Fruit fly (Drosophila melanogaster) whole organism, embryonic: Measurements from ENCODE around the gene GstD8.

Experiments
- BEAF-32 ChIP-seq: fragments of 200-800 bp; sonication (Bioruptor generic); optimal IDR thresholded peaks from 3 replicates; lab custom pipeline; 2017; ENCODE audit warnings: missing biosample characterization, missing genetic modification characterization, mild to moderate bottlenecking, moderate library complexity, missing genetic modification reagents
- Bgb ChIP-seq: fragments of 200-800 bp; sonication (Bioruptor generic); IDR thresholded peaks from 2 replicates; pipeline ENCODE4 v1.3.6; 2022; ENCODE audit warnings: missing biosample characterization, missing genetic modification characterization; ENCODE audit not compliant: partially characterized antibody
- CG10979 ChIP-seq: fragments of 200-800 bp; sonication (Bioruptor generic); optimal IDR thresholded peaks from 2 replicates; lab custom pipeline; 2018; ENCODE audit warnings: missing biosample characterization, mild to moderate bottlenecking, missing genetic modification characterization, moderate library complexity
- CG12104 ChIP-seq: fragments of 200-800 bp; sonication (Bioruptor generic); optimal IDR thresholded peaks from 3 replicates; lab custom pipeline; 2016; ENCODE audit warnings: missing biosample characterization, missing genetic modification characterization
- CG12391 ChIP-seq: fragments of 200-800 bp; sonication (Bioruptor generic); optimal IDR thresholded peaks from 3 replicates; lab custom pipeline; 2018; ENCODE audit warnings: missing biosample characterization, mild to moderate bottlenecking, missing genetic modification characterization, moderate library complexity
- CG13287 ChIP-seq: fragments of 200-800 bp; sonication (Bioruptor generic); IDR thresholded peaks from 2 replicates; pipeline ENCODE4 v1.3.6; 2022; ENCODE audit warnings: missing biosample characterization, missing genetic modification characterization; ENCODE audit not compliant: partially characterized antibody
- CG2116 ChIP-seq: fragments of 200-800 bp; sonication (Bioruptor generic); optimal IDR thresholded peaks from 3 replicates; lab custom pipeline; 2018; ENCODE audit warnings: missing biosample characterization, mild to moderate bottlenecking, missing genetic modification characterization
- CG2129 ChIP-seq: fragments of 200-800 bp; sonication (Bioruptor generic); IDR thresholded peaks from 2 replicates; pipeline ENCODE4 v1.3.6; 2022; ENCODE audit warnings: missing biosample characterization, missing genetic modification characterization; ENCODE audit not compliant: partially characterized antibody
- CG42726 ChIP-seq: fragments of 200-800 bp; sonication (Bioruptor generic); IDR thresholded peaks from 2 replicates; pipeline ENCODE4 v1.3.6; 2022; ENCODE audit warnings: missing biosample characterization, missing genetic modification characterization; ENCODE audit not compliant: partially characterized antibody
- CG4617 ChIP-seq: fragments of 200-800 bp; sonication (Bioruptor generic); optimal IDR thresholded peaks from 3 replicates; lab custom pipeline; 2016; ENCODE audit warnings: missing biosample characterization, missing genetic modification characterization, borderline replicate concordance
- CG6813 ChIP-seq: fragments of 200-800 bp; sonication (Bioruptor generic); optimal IDR thresholded peaks from 2 replicates; lab custom pipeline; 2017; ENCODE audit warnings: missing biosample characterization, missing genetic modification characterization, mild to moderate bottlenecking, moderate library complexity, missing genetic modification reagents
- Ets65A ChIP-seq: fragments of 200-800 bp; sonication (Bioruptor generic); peaks from one replicate; lab custom pipeline; 2016; ENCODE audit warnings: missing biosample characterization, missing genetic modification characterization
- HLH4C ChIP-seq: fragments of 200-800 bp; sonication (Bioruptor generic); IDR thresholded peaks from 3 replicates; pipeline ENCODE4 v1.3.6; 2022; ENCODE audit warnings: missing biosample characterization, missing genetic modification characterization; ENCODE audit not compliant: partially characterized antibody
- MESR4 ChIP-seq: fragments of 200-800 bp; sonication (Bioruptor generic); optimal IDR thresholded peaks from 2 replicates; lab custom pipeline; 2018; ENCODE audit warnings: missing biosample characterization, mild to moderate bottlenecking, missing genetic modification characterization, moderate library complexity
- Opbp ChIP-seq: fragments of 200-800 bp; sonication (Bioruptor generic); IDR thresholded peaks from 3 replicates; pipeline ENCODE4 v1.3.6; 2022; ENCODE audit warnings: missing biosample characterization, missing genetic modification characterization; ENCODE audit not compliant: partially characterized antibody
- Rfx ChIP-seq: fragments of 200-800 bp; sonication (Bioruptor generic); IDR thresholded peaks from 2 replicates; pipeline ENCODE4 v1.3.6; 2022; ENCODE audit warnings: missing biosample characterization, missing genetic modification characterization
- Spps ChIP-seq: fragments of 200-800 bp; sonication (Bioruptor generic); optimal IDR thresholded peaks from 2 replicates; lab custom pipeline; 2018; ENCODE audit warnings: missing biosample characterization, mild to moderate bottlenecking, missing genetic modification characterization
- Sry-δ ChIP-seq: fragments of 200-800 bp; sonication (Bioruptor generic); optimal IDR thresholded peaks from 2 replicates; lab custom pipeline; 2016; ENCODE audit warnings: missing biosample characterization, missing genetic modification characterization
- Stat92E ChIP-seq, 3 experiments: fragments of >200 bp in 2 of 3; fragments of 200-800 bp in 1 of 3; sonication (Bioruptor generic) in 1 of 3; optimal IDR thresholded peaks; 2 replicates each; lab custom pipeline; 2017 to 2019; ENCODE audit warnings: missing biosample characterization in 3 of 3, missing genetic modification characterization in 3 of 3, mild to moderate bottlenecking in 1 of 3, moderate library complexity in 1 of 3
- Xrp1 ChIP-seq: fragments of 200-800 bp; sonication (Bioruptor generic); IDR thresholded peaks from 2 replicates; pipeline ENCODE4 v1.3.6; 2022; ENCODE audit warnings: missing biosample characterization, missing genetic modification characterization
- ato ChIP-seq: fragments of 200-800 bp; sonication (Bioruptor generic); IDR thresholded peaks from 2 replicates; pipeline ENCODE4 v1.3.6; 2022; ENCODE audit warnings: missing biosample characterization, missing genetic modification characterization; ENCODE audit not compliant: partially characterized antibody
- bab2 ChIP-seq: fragments of 200-800 bp; sonication (Bioruptor generic); optimal IDR thresholded peaks from 2 replicates; lab custom pipeline; 2016; ENCODE audit warnings: missing biosample characterization, missing genetic modification characterization
- bbx ChIP-seq: fragments of 200-800 bp; sonication (Bioruptor generic); IDR thresholded peaks from 2 replicates; pipeline ENCODE4 v1.3.6; 2022; ENCODE audit warnings: missing biosample characterization, missing genetic modification characterization; ENCODE audit not compliant: partially characterized antibody
- danr ChIP-seq: fragments of 200-800 bp; sonication (Bioruptor generic); IDR thresholded peaks from 2 replicates; pipeline ENCODE4 v1.3.6; 2022; ENCODE audit warnings: missing biosample characterization, missing genetic modification characterization
- dati ChIP-seq: fragments of 200-800 bp; sonication (Bioruptor generic); IDR thresholded peaks from 2 replicates; pipeline ENCODE4 v1.3.6; 2022; ENCODE audit warnings: missing biosample characterization, missing genetic modification characterization
- exex ChIP-seq: fragments of 200-800 bp; sonication (Bioruptor generic); optimal IDR thresholded peaks from 4 replicates; lab custom pipeline; 2018; ENCODE audit warnings: missing biosample characterization, mild to moderate bottlenecking, missing genetic modification characterization, moderate library complexity
- eyg ChIP-seq: fragments of 200-800 bp; sonication (Bioruptor generic); optimal IDR thresholded peaks from 3 replicates; lab custom pipeline; 2016; ENCODE audit warnings: missing biosample characterization, missing genetic modification characterization
- gcm ChIP-seq: fragments of 200-800 bp; sonication (Bioruptor generic); optimal IDR thresholded peaks from 2 replicates; lab custom pipeline; 2019; ENCODE audit warnings: missing biosample characterization, mild to moderate bottlenecking, missing genetic modification characterization, moderate library complexity
- hbn ChIP-seq: fragments of 200-800 bp; sonication (Bioruptor generic); IDR thresholded peaks from 2 replicates; pipeline ENCODE4 v1.3.6; 2022; ENCODE audit warnings: missing biosample characterization, missing genetic modification characterization; ENCODE audit not compliant: partially characterized antibody
- insv ChIP-seq, 2 experiments: fragments of 200-800 bp; sonication (Bioruptor generic); optimal IDR thresholded peaks; 3 replicates each; lab custom pipeline; 2016 to 2018; ENCODE audit warnings: missing biosample characterization in 2 of 2, missing genetic modification characterization in 2 of 2
- ken ChIP-seq: fragments of 200-800 bp; sonication (Bioruptor generic); IDR thresholded peaks from 3 replicates; pipeline ENCODE4 v1.3.6; 2022; ENCODE audit warnings: missing biosample characterization, missing genetic modification characterization
- knrl ChIP-seq: fragments of 200-800 bp; sonication (Bioruptor generic); IDR thresholded peaks from 3 replicates; pipeline ENCODE4 v1.3.6; 2022; ENCODE audit warnings: missing biosample characterization, missing genetic modification characterization; ENCODE audit not compliant: partially characterized antibody
- lov ChIP-seq, 2 experiments: fragments of 200-800 bp in 1 of 2; fragments of >200 bp in 1 of 2; sonication (Bioruptor generic) in 1 of 2; IDR thresholded peaks in 1 of 2; optimal IDR thresholded peaks in 1 of 2; 2 replicates in 1 of 2; 3 replicates in 1 of 2; pipeline versions ENCODE4 v1.3.6 to Lab custom; 2017 to 2022; ENCODE audit warnings: missing biosample characterization in 1 of 2, missing genetic modification characterization in 1 of 2
- nerfin-2 ChIP-seq: fragments of 200-800 bp; sonication (Bioruptor generic); IDR thresholded peaks from 2 replicates; pipeline ENCODE4 v1.3.6; 2022; ENCODE audit warnings: missing biosample characterization, missing genetic modification characterization; ENCODE audit not compliant: partially characterized antibody
- nmo ChIP-seq: fragments of 200-800 bp; sonication (Bioruptor generic); optimal IDR thresholded peaks from 2 replicates; lab custom pipeline; 2018; ENCODE audit warnings: missing biosample characterization, mild to moderate bottlenecking, missing genetic modification characterization, moderate library complexity
- peb ChIP-seq: fragments of 200-800 bp; sonication (Bioruptor generic); IDR thresholded peaks from 2 replicates; pipeline ENCODE4 v1.3.6; 2022; ENCODE audit warnings: missing biosample characterization, missing genetic modification characterization
- sna ChIP-seq: fragments of 200-800 bp; sonication (Bioruptor generic); IDR thresholded peaks from 2 replicates; pipeline ENCODE4 v1.3.6; 2022; ENCODE audit warnings: missing biosample characterization, missing genetic modification characterization; ENCODE audit not compliant: partially characterized antibody
- vnd ChIP-seq: fragments of 200-800 bp; sonication (Bioruptor generic); IDR thresholded peaks from 3 replicates; pipeline ENCODE4 v1.3.6; 2022; ENCODE audit warnings: missing biosample characterization, missing genetic modification characterization; ENCODE audit not compliant: partially characterized antibody
- yki ChIP-seq: fragments of >200 bp; optimal IDR thresholded peaks from 3 replicates; lab custom pipeline; 2018

GstD8 gene

dm6 chr3R:12413274-12413958 lies 33.6 kb downstream of the GstD8 start, which contains the start of the genes Dip-C and pps (continued):
- TF ChIP-seq exex = peak; percentile 59
- peak; percentile 35 for TF ChIP-seq CG2116 (GFP tag; lab: Kevin White, UChicago)
- peak; percentile 68; the same call in 2 of the 3 replicates for TF ChIP-seq HLH4C (GFP tag; lab: Robert Waterston, UW)
- no peak for TF ChIP-seq bab2 (GFP tag; lab: Kevin White, UChicago)
- peak; percentile 76 for TF ChIP-seq knrl
- no peak for TF ChIP-seq nerfin-2
- TF ChIP-seq Ets65A (GFP tag; lab: Kevin White, UChicago) = peak; percentile 22
- TF ChIP-seq eyg (GFP tag; lab: Kevin White, UChicago) = no peak
- 0 out of 2 replicates have a peak, but pooled peaks have one; percentile 12 for TF ChIP-seq Rfx (GFP tag; lab: Robert Waterston, UW)
- peak; percentile 40; the same call in 1 of the 2 replicates for TF ChIP-seq CG2129
- TF ChIP-seq CG4617 (GFP tag; lab: Kevin White, UChicago) = peak; percentile 85
- no peak for TF ChIP-seq peb
- peak; percentile 40 for TF ChIP-seq nmo (GFP tag; lab: Kevin White, UChicago)
- TF ChIP-seq dati (GFP tag; lab: Robert Waterston, UW) = no peak
- TF ChIP-seq lov (optimal IDR thresholded peaks at IDR 0.05; lab: Kevin White, UChicago) = no peak
- no peak for TF ChIP-seq lov (GFP tag; IDR thresholded peaks at IDR 0.05; lab: Robert Waterston, UW)
- no peak for TF ChIP-seq ken
- peak; percentile 52 for TF ChIP-seq CG12391
- TF ChIP-seq BEAF-32 (GFP tag; lab: Kevin White, UChicago) = peak; percentile 82
- TF ChIP-seq Opbp (GFP tag; lab: Robert Waterston, UW) = peak; percentile 70
- TF ChIP-seq CG12104 (GFP tag; lab: Kevin White, UChicago) = peak; percentile 12
- TF ChIP-seq CG6813 = no peak
- TF ChIP-seq gcm (GFP tag; lab: Kevin White, UChicago) = peak; percentile 60
- TF ChIP-seq vnd (GFP tag; lab: Robert Waterston, UW) = peak; percentile 58; the same call in 2 of the 3 replicates
- peak; percentile 18 for TF ChIP-seq CG10979
- TF ChIP-seq CG13287 (GFP tag; lab: Robert Waterston, UW) = peak; percentile 85
- no peak for TF ChIP-seq Spps (tag; lab: Kevin White, UChicago)
- TF ChIP-seq Sry-δ = peak; percentile 60
- TF ChIP-seq MESR4 (GFP tag; lab: Kevin White, UChicago) = peak; percentile 49
- TF ChIP-seq yki = no peak
- no peak for TF ChIP-seq Stat92E (GFP tag; optimal IDR thresholded peaks at IDR 0.05; lab: Kevin White, UChicago)
- peak; percentile 62; the same call in 1 of the 2 replicates for TF ChIP-seq sna (GFP tag; lab: Robert Waterston, UW)
- peak; percentile 52; the same call in 1 of the 2 replicates for TF ChIP-seq CG42726
- peak; percentile 74 for TF ChIP-seq Bgb (GFP tag; lab: Robert Waterston, UW)
- peak in 1 of 2 experiments; percentile 22 for TF ChIP-seq insv (GFP tag; optimal IDR thresholded peaks at IDR 0.05; lab: Kevin White, UChicago)
- TF ChIP-seq ato (GFP tag; lab: Robert Waterston, UW) = peak; percentile 58; the same call in 1 of the 2 replicates
- no peak for TF ChIP-seq danr
- peak; percentile 73 for TF ChIP-seq hbn (GFP tag; lab: Robert Waterston, UW)
- peak; percentile 80 for TF ChIP-seq bbx (GFP tag; lab: Robert Waterston, UW)
- no peak for TF ChIP-seq Xrp1 (GFP tag; lab: Robert Waterston, UW)
